Worm (Caenorhabditis elegans): ENCODE measurements around the gene F16G10.3.

DNA sequence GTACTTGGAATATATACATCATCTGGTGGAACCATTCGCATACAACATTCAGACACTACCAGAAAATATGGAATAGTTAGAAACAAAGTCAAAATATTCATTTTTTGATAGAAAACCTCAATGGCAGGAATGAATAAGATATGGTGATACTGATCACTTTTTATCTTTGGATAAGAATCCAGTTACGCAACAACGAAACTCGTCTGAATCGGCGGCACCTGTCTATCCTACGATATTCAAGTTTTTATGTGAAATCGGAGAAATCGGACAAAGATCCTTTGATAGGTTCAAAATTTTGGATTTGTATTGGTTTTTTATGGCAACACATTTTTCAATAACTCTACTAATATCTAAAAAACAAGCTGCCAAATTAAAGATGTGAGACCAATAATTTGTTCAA, 26.7 kb downstream of the F16G10.3 start, which contains the start of gene F16G10.14:
- no peak for TF ChIP-seq him-1 (tag; optimal IDR thresholded peaks at IDR 0.05)
- TF ChIP-seq W03F9.2 (tag; optimal IDR thresholded peaks at IDR 0.05), result no peak
- TF ChIP-seq dao-5 (tag; optimal IDR thresholded peaks at IDR 0.05), result no peak

Data from whole organism, L4/young adult.